Fruit fly (Drosophila melanogaster) whole organism, wandering third instar larva: Measurements from ENCODE around the gene grk.

ENCODE experiments used
- Abd-B ChIP-seq: fragments of >200 bp; optimal IDR thresholded peaks from 2 replicates; lab custom pipeline; 2017; ENCODE audit warnings: missing biosample characterization, missing genetic modification characterization
- CG9705 ChIP-seq: fragments of 200-800 bp; sonication (Bioruptor generic); optimal IDR thresholded peaks from 2 replicates; lab custom pipeline; 2018; ENCODE audit warnings: missing biosample characterization, mild to moderate bottlenecking, missing genetic modification characterization
- Dfd ChIP-seq: fragments of >200 bp; optimal IDR thresholded peaks from 2 replicates; lab custom pipeline; 2017; ENCODE audit warnings: missing biosample characterization, missing genetic modification characterization
- Hr83 ChIP-seq: fragments of 200-300 bp; sonication (Bioruptor generic); optimal IDR thresholded peaks from 2 replicates; lab custom pipeline; 2016; ENCODE audit warnings: missing biosample characterization, mild to moderate bottlenecking, missing genetic modification characterization, moderate library complexity; ENCODE audit not compliant: poor library complexity, severe bottlenecking
- Mio ChIP-seq: sonication (Bioruptor generic); optimal IDR thresholded peaks from 2 replicates; lab custom pipeline; 2016; ENCODE audit warnings: missing biosample characterization, missing genetic modification characterization
- OdsH ChIP-seq: fragments of 200-800 bp; sonication (Bioruptor generic); optimal IDR thresholded peaks from 2 replicates; lab custom pipeline; 2016; ENCODE audit warnings: missing biosample characterization, mild to moderate bottlenecking, missing genetic modification characterization
- br ChIP-seq: fragments of 200-800 bp; sonication (Bioruptor generic); optimal IDR thresholded peaks from 2 replicates; lab custom pipeline; 2016; ENCODE audit warnings: missing biosample characterization, missing genetic modification characterization
- h ChIP-seq: fragments of 200-800 bp; sonication (Bioruptor generic); optimal IDR thresholded peaks from 3 replicates; lab custom pipeline; 2016; ENCODE audit warnings: missing biosample characterization, mild to moderate bottlenecking, missing genetic modification characterization
- psq ChIP-seq: fragments of 200-800 bp; sonication (Bioruptor generic); optimal IDR thresholded peaks from 3 replicates; lab custom pipeline; 2017; ENCODE audit warnings: missing biosample characterization, mild to moderate bottlenecking, missing genetic modification characterization, moderate library complexity
- usp ChIP-seq: fragments of >200 bp; optimal IDR thresholded peaks from 2 replicates; lab custom pipeline; 2017; ENCODE audit warnings: missing biosample characterization, missing genetic modification characterization

- TF ChIP-seq Hr83 (GFP tag; lab: Kevin White, UChicago) (peak; percentile 31), OdsH (GFP tag; lab: Kevin White, UChicago) (peak; percentile 43), h (GFP tag; lab: Kevin White, UChicago) (peak; percentile 68), br (GFP tag; lab: Kevin White, UChicago) (peak; percentile 26), CG9705 (GFP tag; lab: Kevin White, UChicago) (no peak), Abd-B (GFP tag; lab: Kevin White, UChicago) (no peak), Mio (GFP tag; lab: Kevin White, UChicago) (no peak), usp (no peak), psq (peak; percentile 32), Dfd (GFP tag; lab: Kevin White, UChicago) (no peak)
These were observed 9.8 kb downstream of the grk start for dm6 chr2L:8423460-8424089.
